Worm (Caenorhabditis elegans) whole organism, L4/young adult: Measurements from ENCODE around the gene emre-1.

Experiments
- W03F9.2 ChIP-seq: fragments of 150-350 bp; optimal IDR thresholded peaks from 2 replicates; lab custom pipeline; 2014; ENCODE audit warnings: missing biosample characterization, missing genetic modification characterization
- dao-5 ChIP-seq: sonication (generic microtip); optimal IDR thresholded peaks from 2 replicates; lab custom pipeline; 2016; ENCODE audit warnings: missing genotype, missing genetic modification characterization, moderate library complexity, missing compliant biosample characterization
- him-1 ChIP-seq: sonication (generic microtip); optimal IDR thresholded peaks from 2 replicates; lab custom pipeline; 2016; ENCODE audit warnings: missing genotype, missing genetic modification reagents, missing genetic modification characterization, missing compliant biosample characterization

DNA sequence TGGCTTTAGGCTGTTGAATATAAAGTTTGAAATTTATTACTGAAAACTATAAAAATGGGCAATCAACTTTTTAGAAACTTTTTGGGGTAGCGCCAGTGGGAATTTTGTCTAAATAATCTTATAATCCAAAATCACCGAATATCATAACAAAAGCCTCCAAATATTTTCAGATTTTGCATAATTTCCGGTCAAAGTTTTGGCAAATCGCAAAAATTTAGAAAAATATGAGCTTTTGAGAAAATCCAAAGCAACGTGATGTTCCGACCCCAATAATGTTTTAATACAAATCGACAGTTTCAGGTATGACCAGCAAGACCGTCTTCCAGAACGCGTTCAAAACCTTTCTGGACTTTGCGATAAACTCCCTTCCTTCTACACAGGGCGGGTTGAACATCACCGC is at the start of gene emre-1:
- TF ChIP-seq him-1 (tag; lab: Kevin White, UChicago) (no peak), dao-5 (tag; lab: Kevin White, UChicago) (no peak), W03F9.2 (tag; lab: Kevin White, UChicago) (no peak)
